Worm (Caenorhabditis elegans) whole organism, young adult: ENCODE data around the gene C41H7.9.

Experiments
- B0336.3 ChIP-seq: fragments of 200-800 bp; sonication (Bioruptor generic); IDR thresholded peaks from 2 replicates; pipeline ENCODE4 v1.3.6; 2022; ENCODE audit warnings: missing genetic modification characterization, missing compliant biosample characterization
- F22D6.2 ChIP-seq: sonication (generic microtip); optimal IDR thresholded peaks from 2 replicates; lab custom pipeline; 2016; ENCODE audit warnings: mild to moderate bottlenecking, missing genetic modification characterization, missing compliant biosample characterization
- F23B12.7 ChIP-seq: sonication (generic microtip); optimal IDR thresholded peaks from 2 replicates; lab custom pipeline; 2017; ENCODE audit warnings: missing genetic modification characterization, mild to moderate bottlenecking, missing compliant biosample characterization, antibody characterized with exemption, moderate library complexity; ENCODE audit not compliant: insufficient read depth
- F33H1.4 ChIP-seq: fragments of 200-800 bp; sonication (Bioruptor generic); IDR thresholded peaks from 2 replicates; pipeline ENCODE4 v1.3.6; 2022; ENCODE audit warnings: missing genetic modification reagents, missing genetic modification characterization, missing compliant biosample characterization
- F49E8.2 ChIP-seq: sonication (generic microtip); optimal IDR thresholded peaks from 3 replicates; lab custom pipeline; 2017; ENCODE audit warnings: missing genetic modification characterization, mild to moderate bottlenecking, missing compliant biosample characterization, antibody characterized with exemption, moderate library complexity; ENCODE audit not compliant: insufficient read depth
- F52B5.7 ChIP-seq: sonication (generic microtip); optimal IDR thresholded peaks from 2 replicates; lab custom pipeline; 2016; ENCODE audit warnings: mild to moderate bottlenecking, missing genetic modification characterization, missing compliant biosample characterization
- F57A8.1 ChIP-seq: fragments of 200-800 bp; sonication (Bioruptor generic); optimal IDR thresholded peaks from 2 replicates; lab custom pipeline; 2018; ENCODE audit warnings: mild to moderate bottlenecking, missing genetic modification characterization, moderate library complexity, missing compliant biosample characterization
- K12H6.12 ChIP-seq: fragments of 200-800 bp; sonication (Bioruptor generic); optimal IDR thresholded peaks from 2 replicates; lab custom pipeline; 2018; ENCODE audit warnings: mild to moderate bottlenecking, missing genetic modification characterization, missing compliant biosample characterization
- Y56A3A.18 ChIP-seq: fragments of 200-800 bp; sonication (Bioruptor generic); IDR thresholded peaks from 2 replicates; pipeline ENCODE4 v1.3.6; 2022; ENCODE audit warnings: missing genetic modification reagents, missing genetic modification characterization, missing compliant biosample characterization
- Y67H2A.10 ChIP-seq: fragments of 200-800 bp; sonication (Bioruptor generic); conservative IDR thresholded peaks from 2 replicates; pipeline ENCODE4 v1.3.6; 2022; ENCODE audit warnings: missing genetic modification reagents, missing genetic modification characterization, missing compliant biosample characterization
- Y95B8A.8 ChIP-seq: fragments of 200-800 bp; sonication (Bioruptor generic); IDR thresholded peaks from 2 replicates; pipeline ENCODE4 v1.3.6; 2022; ENCODE audit warnings: missing genetic modification reagents, missing genetic modification characterization, missing compliant biosample characterization
- ZK185.1 ChIP-seq: sonication (generic microtip); optimal IDR thresholded peaks from 2 replicates; lab custom pipeline; 2016; ENCODE audit warnings: mild to moderate bottlenecking, missing genetic modification characterization, missing compliant biosample characterization; ENCODE audit not compliant: poor library complexity, severe bottlenecking
- akir-1 ChIP-seq: fragments of 200-800 bp; sonication (Bioruptor generic); optimal IDR thresholded peaks from 2 replicates; lab custom pipeline; 2018; ENCODE audit warnings: mild to moderate bottlenecking, missing genetic modification characterization, moderate library complexity, missing compliant biosample characterization
- aptf-2 ChIP-seq: fragments of 200-800 bp; sonication (Bioruptor generic); conservative IDR thresholded peaks from 2 replicates; pipeline ENCODE4 v1.3.6; 2022; ENCODE audit warnings: missing genetic modification reagents, missing genetic modification characterization, missing compliant biosample characterization
- atf-7 ChIP-seq: sonication (generic microtip); optimal IDR thresholded peaks from 2 replicates; lab custom pipeline; 2017; ENCODE audit warnings: mild to moderate bottlenecking, missing genetic modification characterization, missing compliant biosample characterization
- athp-1 ChIP-seq: sonication (generic microtip); optimal IDR thresholded peaks from 2 replicates; lab custom pipeline; 2017; ENCODE audit warnings: mild to moderate bottlenecking, missing genetic modification characterization, missing compliant biosample characterization
- attf-5 ChIP-seq: fragments of 200-800 bp; sonication (Bioruptor generic); optimal IDR thresholded peaks from 2 replicates; lab custom pipeline; 2018; ENCODE audit warnings: mild to moderate bottlenecking, missing genetic modification characterization, missing compliant biosample characterization
- bed-1 ChIP-seq: fragments of 200-800 bp; sonication (Bioruptor generic); IDR thresholded peaks from 2 replicates; pipeline ENCODE4 v1.3.6; 2022; ENCODE audit warnings: missing genetic modification reagents, missing genetic modification characterization, missing compliant biosample characterization
- ccch-3 ChIP-seq: fragments of 200-800 bp; sonication (Bioruptor generic); optimal IDR thresholded peaks from 2 replicates; lab custom pipeline; 2018; ENCODE audit warnings: mild to moderate bottlenecking, missing genetic modification characterization, missing compliant biosample characterization
- cebp-2 ChIP-seq: fragments of 200-800 bp; sonication (Bioruptor generic); IDR thresholded peaks from 2 replicates; pipeline ENCODE4 v1.3.6; 2022; ENCODE audit warnings: missing genetic modification characterization, missing compliant biosample characterization
- chd-7 ChIP-seq: sonication (generic microtip); optimal IDR thresholded peaks from 2 replicates; lab custom pipeline; 2016; ENCODE audit warnings: mild to moderate bottlenecking, missing genetic modification characterization, moderate library complexity, missing compliant biosample characterization
- dox-1 ChIP-seq: fragments of 200-800 bp; sonication (Bioruptor generic); IDR thresholded peaks from 2 replicates; pipeline ENCODE4 v1.3.6; 2022; ENCODE audit warnings: missing genetic modification reagents, missing genetic modification characterization, missing compliant biosample characterization
- dpff-1 ChIP-seq: sonication (generic microtip); optimal IDR thresholded peaks from 2 replicates; lab custom pipeline; 2017; ENCODE audit warnings: mild to moderate bottlenecking, missing genetic modification characterization, missing compliant biosample characterization
- dpl-1 ChIP-seq: fragments of 150-350 bp; optimal IDR thresholded peaks from 2 replicates; lab custom pipeline; 2014; ENCODE audit warnings: missing biosample characterization, missing genetic modification reagents, missing genetic modification characterization
- egrh-3 ChIP-seq: fragments of 200-800 bp; sonication (Bioruptor generic); IDR thresholded peaks from 2 replicates; pipeline ENCODE4 v1.3.6; 2022; ENCODE audit warnings: missing genetic modification reagents, missing genetic modification characterization, missing compliant biosample characterization
- ekl-4 ChIP-seq: fragments of 200-800 bp; sonication (Bioruptor generic); IDR thresholded peaks from 2 replicates; pipeline ENCODE4 v1.3.6; 2022; ENCODE audit warnings: missing genetic modification reagents, missing genetic modification characterization, missing compliant biosample characterization
- ets-4 ChIP-seq: fragments of 200-800 bp; sonication (Bioruptor generic); optimal IDR thresholded peaks from 2 replicates; lab custom pipeline; 2018; ENCODE audit warnings: mild to moderate bottlenecking, missing genetic modification characterization, missing compliant biosample characterization
- hlh-12 ChIP-seq: sonication (generic microtip); optimal IDR thresholded peaks from 2 replicates; lab custom pipeline; 2016; ENCODE audit warnings: missing genetic modification characterization, missing compliant biosample characterization
- hsf-1 ChIP-seq: fragments of 200-800 bp; sonication (Bioruptor generic); IDR thresholded peaks from 2 replicates; pipeline ENCODE4 v1.3.6; 2022; ENCODE audit warnings: missing genetic modification reagents, missing genetic modification characterization, missing compliant biosample characterization
- let-526 ChIP-seq: fragments of 200-800 bp; sonication (Bioruptor generic); IDR thresholded peaks from 2 replicates; pipeline ENCODE4 v1.3.6; 2022; ENCODE audit warnings: missing genetic modification reagents, missing genetic modification characterization, missing compliant biosample characterization
- lin-26 ChIP-seq: fragments of 200-800 bp; sonication (Bioruptor generic); IDR thresholded peaks from 2 replicates; pipeline ENCODE4 v1.3.6; 2022; ENCODE audit warnings: missing genetic modification reagents, missing genetic modification characterization, missing compliant biosample characterization
- lir-1 ChIP-seq: fragments of 200-800 bp; sonication (Bioruptor generic); conservative IDR thresholded peaks from 2 replicates; pipeline ENCODE4 v1.3.6; 2022; ENCODE audit warnings: missing genetic modification reagents, missing genetic modification characterization, missing compliant biosample characterization
- madf-10 ChIP-seq: sonication (generic microtip); optimal IDR thresholded peaks from 2 replicates; lab custom pipeline; 2016; ENCODE audit warnings: mild to moderate bottlenecking, missing genetic modification characterization, missing compliant biosample characterization
- madf-3 ChIP-seq: fragments of 200-800 bp; sonication (Bioruptor generic); IDR thresholded peaks from 2 replicates; pipeline ENCODE4 v1.3.6; 2022; ENCODE audit warnings: missing genetic modification reagents, missing genetic modification characterization, missing compliant biosample characterization
- madf-6 ChIP-seq: fragments of 200-800 bp; sonication (Bioruptor generic); IDR thresholded peaks from 2 replicates; pipeline ENCODE4 v1.3.6; 2022; ENCODE audit warnings: missing genetic modification reagents, missing genetic modification characterization, missing compliant biosample characterization
- mcd-1 ChIP-seq: fragments of 200-800 bp; sonication (Bioruptor generic); IDR thresholded peaks from 2 replicates; pipeline ENCODE4 v1.3.6; 2022; ENCODE audit warnings: missing genetic modification reagents, missing genetic modification characterization, missing compliant biosample characterization
- nfya-2 ChIP-seq: fragments of 200-800 bp; sonication (Bioruptor generic); IDR thresholded peaks from 2 replicates; pipeline ENCODE4 v1.3.6; 2022; ENCODE audit warnings: missing genetic modification reagents, missing genetic modification characterization, missing compliant biosample characterization
- snpc-1.1 ChIP-seq: sonication (generic microtip); optimal IDR thresholded peaks from 2 replicates; lab custom pipeline; 2017; ENCODE audit warnings: missing genetic modification characterization, mild to moderate bottlenecking, missing compliant biosample characterization, antibody characterized with exemption, moderate library complexity, missing genotype, missing genetic modification reagents; ENCODE audit not compliant: insufficient read depth
- somi-1 ChIP-seq: fragments of 200-800 bp; sonication (Bioruptor generic); optimal IDR thresholded peaks from 2 replicates; lab custom pipeline; 2018; ENCODE audit warnings: mild to moderate bottlenecking, missing genetic modification characterization, missing compliant biosample characterization
- tbx-9 ChIP-seq: sonication (generic microtip); optimal IDR thresholded peaks from 2 replicates; lab custom pipeline; 2016; ENCODE audit warnings: borderline replicate concordance, missing genetic modification characterization, inconsistent platforms, missing compliant biosample characterization
- xnd-1 ChIP-seq: sonication (generic microtip); optimal IDR thresholded peaks from 2 replicates; lab custom pipeline; 2016; ENCODE audit warnings: missing genotype, missing genetic modification reagents, missing genetic modification characterization, missing compliant biosample characterization
- zfh-2 ChIP-seq: fragments of 200-800 bp; sonication (Bioruptor generic); conservative IDR thresholded peaks from 2 replicates; pipeline ENCODE4 v1.3.6; 2022; ENCODE audit warnings: missing genetic modification reagents, missing genetic modification characterization, missing compliant biosample characterization
- ztf-22 ChIP-seq: fragments of 200-800 bp; sonication (Bioruptor generic); optimal IDR thresholded peaks from 2 replicates; lab custom pipeline; 2018; ENCODE audit warnings: mild to moderate bottlenecking, missing genetic modification characterization, moderate library complexity, missing compliant biosample characterization
- ztf-28 ChIP-seq: fragments of 200-800 bp; sonication (Bioruptor generic); IDR thresholded peaks from 2 replicates; pipeline ENCODE4 v1.3.6; 2022; ENCODE audit warnings: missing genetic modification reagents, missing genetic modification characterization, missing compliant biosample characterization
- ztf-3 ChIP-seq: fragments of 200-800 bp; sonication (Bioruptor generic); optimal IDR thresholded peaks from 2 replicates; lab custom pipeline; 2018; ENCODE audit warnings: mild to moderate bottlenecking, missing genetic modification characterization, missing compliant biosample characterization

Gene C41H7.9

ce11 chrII:2987854-2988350 lies 24.1 kb downstream of the C41H7.9 start, which contains the start of gene lido-7 (continued):
- no peak for TF ChIP-seq snpc-1.1
- no peak for TF ChIP-seq ccch-3 (GFP tag; lab: Kevin White, UChicago)
- TF ChIP-seq attf-5 (GFP tag; lab: Kevin White, UChicago): peak; percentile 74
- TF ChIP-seq Y67H2A.10 (GFP tag; lab: Robert Waterston, UW): no peak
- no peak for TF ChIP-seq F33H1.4 (GFP tag; lab: Robert Waterston, UW)
- peak; percentile 85 for TF ChIP-seq madf-3 (GFP tag; lab: Robert Waterston, UW)
- TF ChIP-seq xnd-1: no peak
- no peak for TF ChIP-seq F52B5.7 (tag; lab: Kevin White, UChicago)
- TF ChIP-seq hlh-12: no peak
- TF ChIP-seq ekl-4 (GFP tag; lab: Robert Waterston, UW): 0 out of 2 replicates have a peak, but pooled peaks have one; percentile 19
- TF ChIP-seq lir-1: no peak
- TF ChIP-seq F23B12.7 (tag; lab: Kevin White, UChicago): peak; percentile 44
- TF ChIP-seq madf-6 (GFP tag; lab: Robert Waterston, UW): peak; percentile 50; the same call in 1 of the 2 replicates

DNA sequence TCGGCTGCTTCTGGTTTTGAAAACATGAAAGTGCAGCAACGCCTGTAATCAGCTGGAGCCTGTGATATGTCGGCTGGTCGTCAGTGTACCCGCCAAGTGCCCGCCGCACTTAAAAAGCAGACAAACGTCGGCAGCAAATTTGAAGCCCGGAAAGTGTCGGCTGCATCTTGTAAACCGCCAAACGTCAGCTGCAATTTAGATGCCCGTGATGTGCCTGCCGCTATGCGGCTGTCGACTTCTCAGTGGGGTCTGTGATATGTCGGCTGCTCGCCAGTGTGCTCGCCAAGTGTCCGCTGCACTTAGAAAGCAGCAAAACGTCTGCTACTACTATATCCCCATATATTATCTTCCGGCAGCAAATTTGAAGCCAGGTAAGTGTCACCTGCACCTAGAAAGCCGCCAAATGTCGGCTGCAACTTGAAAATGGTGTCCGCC lies 24.9 kb downstream of the C41H7.9 start:
- TF ChIP-seq madf-10 (tag; lab: Kevin White, UChicago) (no peak), attf-5 (GFP tag; lab: Kevin White, UChicago) (no peak), somi-1 (peak; percentile 33), athp-1 (no peak), snpc-1.1 (no peak), Y56A3A.18 (no peak; the same call in 1 of the 2 replicates), egrh-3 (GFP tag; lab: Robert Waterston, UW) (peak; percentile 39; the same call in 1 of the 2 replicates), bed-1 (GFP tag; lab: Robert Waterston, UW) (no peak), let-526 (GFP tag; lab: Robert Waterston, UW) (no peak), ets-4 (GFP tag; lab: Kevin White, UChicago) (no peak), ztf-3 (no peak), dpl-1 (GFP tag; lab: Kevin White, UChicago) (no peak), ZK185.1 (tag; lab: Kevin White, UChicago) (no peak), ekl-4 (GFP tag; lab: Robert Waterston, UW) (no peak), akir-1 (GFP tag; lab: Kevin White, UChicago) (no peak), ztf-28 (GFP tag; lab: Robert Waterston, UW) (0 out of 2 replicates have a peak, but pooled peaks have one; percentile 30), F49E8.2 (tag; lab: Kevin White, UChicago) (no peak), hsf-1 (GFP tag; lab: Robert Waterston, UW) (no peak), F57A8.1 (GFP tag; lab: Kevin White, UChicago) (peak; percentile 37), atf-7 (no peak), F22D6.2 (no peak), dpff-1 (no peak), F52B5.7 (tag; lab: Kevin White, UChicago) (peak; percentile 57), B0336.3 (GFP tag; lab: Robert Waterston, UW) (no peak; the same call in 1 of the 2 replicates), tbx-9 (tag; lab: Kevin White, UChicago) (no peak), lin-26 (GFP tag; lab: Robert Waterston, UW) (peak; percentile 52; the same call in 1 of the 2 replicates), mcd-1 (GFP tag; lab: Robert Waterston, UW) (peak; percentile 30; the same call in 1 of the 2 replicates), zfh-2 (GFP tag; lab: Robert Waterston, UW) (peak; percentile 77), dox-1 (GFP tag; lab: Robert Waterston, UW) (0 out of 2 replicates have a peak, but pooled peaks have one; percentile 41), madf-3 (GFP tag; lab: Robert Waterston, UW) (no peak), aptf-2 (no peak), F23B12.7 (tag; lab: Kevin White, UChicago) (no peak), chd-7 (tag; lab: Kevin White, UChicago) (peak; percentile 59), cebp-2 (GFP tag; lab: Robert Waterston, UW) (0 out of 2 replicates have a peak, but pooled peaks have one; percentile 40), Y95B8A.8 (GFP tag; lab: Robert Waterston, UW) (no peak), K12H6.12 (tag; lab: Kevin White, UChicago) (peak; percentile 36), nfya-2 (GFP tag; lab: Robert Waterston, UW) (no peak), ztf-22 (no peak)
